Fruit fly (Drosophila melanogaster) whole organism, wandering third instar larva: Measurements from ENCODE around the gene PIG-C.

ENCODE experiments used
- Abd-B ChIP-seq: fragments of >200 bp; optimal IDR thresholded peaks from 2 replicates; lab custom pipeline; 2017; ENCODE audit warnings: missing biosample characterization, missing genetic modification characterization
- CG32264 ChIP-seq: fragments of 200-800 bp; sonication (Bioruptor generic); optimal IDR thresholded peaks from 2 replicates; lab custom pipeline; 2016; ENCODE audit warnings: missing biosample characterization, missing genetic modification characterization
- CG9705 ChIP-seq: fragments of 200-800 bp; sonication (Bioruptor generic); optimal IDR thresholded peaks from 2 replicates; lab custom pipeline; 2018; ENCODE audit warnings: missing biosample characterization, mild to moderate bottlenecking, missing genetic modification characterization
- Dfd ChIP-seq: fragments of >200 bp; optimal IDR thresholded peaks from 2 replicates; lab custom pipeline; 2017; ENCODE audit warnings: missing biosample characterization, missing genetic modification characterization
- Dif ChIP-seq: fragments of 200-275, 200-300 bp; sonication (Bioruptor generic); optimal IDR thresholded peaks from 2 replicates; lab custom pipeline; 2018; ENCODE audit warnings: missing biosample characterization, missing genetic modification characterization; ENCODE audit not compliant: partially characterized antibody
- GATAd ChIP-seq: sonication (Bioruptor generic); optimal IDR thresholded peaks from 2 replicates; lab custom pipeline; 2016; ENCODE audit warnings: missing biosample characterization, missing genetic modification characterization
- HLH106 ChIP-seq: fragments of 200-800 bp; optimal IDR thresholded peaks from 3 replicates; lab custom pipeline; 2019; ENCODE audit warnings: missing biosample characterization, mild to moderate bottlenecking, missing genetic modification characterization, moderate library complexity
- Hnf4 ChIP-seq: fragments of 200-800 bp; sonication (Bioruptor generic); optimal IDR thresholded peaks from 2 replicates; lab custom pipeline; 2016; ENCODE audit warnings: missing biosample characterization, mild to moderate bottlenecking, missing genetic modification characterization
- Hr78 ChIP-seq: fragments of >200 bp; optimal IDR thresholded peaks from 2 replicates; lab custom pipeline; 2017; ENCODE audit warnings: missing biosample characterization, missing genetic modification characterization
- Hr83 ChIP-seq: fragments of 200-300 bp; sonication (Bioruptor generic); optimal IDR thresholded peaks from 2 replicates; lab custom pipeline; 2016; ENCODE audit warnings: missing biosample characterization, mild to moderate bottlenecking, missing genetic modification characterization, moderate library complexity; ENCODE audit not compliant: poor library complexity, severe bottlenecking
- Jra ChIP-seq: sonication (Bioruptor generic); optimal IDR thresholded peaks from 2 replicates; lab custom pipeline; 2016; ENCODE audit warnings: missing biosample characterization, missing genetic modification characterization
- Mio ChIP-seq: sonication (Bioruptor generic); optimal IDR thresholded peaks from 2 replicates; lab custom pipeline; 2016; ENCODE audit warnings: missing biosample characterization, missing genetic modification characterization
- Myc ChIP-seq: fragments of >200 bp; optimal IDR thresholded peaks from 2 replicates; lab custom pipeline; 2017
- N ChIP-seq: fragments of >200 bp; optimal IDR thresholded peaks from 2 replicates; lab custom pipeline; 2018; ENCODE audit warnings: missing biosample characterization, missing external identifiers, missing genetic modification characterization
- OdsH ChIP-seq: fragments of 200-800 bp; sonication (Bioruptor generic); optimal IDR thresholded peaks from 2 replicates; lab custom pipeline; 2016; ENCODE audit warnings: missing biosample characterization, mild to moderate bottlenecking, missing genetic modification characterization
- Rel ChIP-seq, 2 experiments: fragments of 200-800 bp; sonication (Bioruptor generic) in 1 of 2; optimal IDR thresholded peaks; 2 replicates in 1 of 2; 3 replicates in 1 of 2; lab custom pipeline; 2016 to 2019; ENCODE audit warnings: mild to moderate bottlenecking in 2 of 2, missing biosample characterization in 2 of 2, missing genetic modification characterization in 2 of 2, moderate library complexity in 1 of 2
- Sp1 ChIP-seq: fragments of 200-800 bp; sonication (Bioruptor generic); optimal IDR thresholded peaks from 3 replicates; lab custom pipeline; 2019; ENCODE audit warnings: missing biosample characterization, mild to moderate bottlenecking, missing genetic modification characterization, moderate library complexity
- Vsx2 ChIP-seq: fragments of 200-300, 225-300 bp; sonication (Bioruptor generic); optimal IDR thresholded peaks from 2 replicates; lab custom pipeline; 2018; ENCODE audit warnings: missing biosample characterization, missing genetic modification characterization; ENCODE audit not compliant: partially characterized antibody
- br ChIP-seq: fragments of 200-800 bp; sonication (Bioruptor generic); optimal IDR thresholded peaks from 2 replicates; lab custom pipeline; 2016; ENCODE audit warnings: missing biosample characterization, missing genetic modification characterization
- dl ChIP-seq, 2 experiments: fragments of 175-275, 200-275 bp in 1 of 2; fragments of 200-275 bp in 1 of 2; sonication (Bioruptor generic); optimal IDR thresholded peaks; lab custom pipeline; 2018; ENCODE audit warnings: mild to moderate bottlenecking in 2 of 2, missing biosample characterization in 2 of 2, missing genetic modification characterization in 2 of 2, moderate library complexity in 2 of 2; ENCODE audit not compliant: partially characterized antibody in 2 of 2, insufficient read depth in 1 of 2
- dmrt93B ChIP-seq: fragments of 200-800 bp; sonication (Bioruptor generic); optimal IDR thresholded peaks from 2 replicates; lab custom pipeline; 2018; ENCODE audit warnings: missing biosample characterization, mild to moderate bottlenecking, missing genetic modification characterization
- dsf ChIP-seq: sonication (Bioruptor generic); optimal IDR thresholded peaks from 2 replicates; lab custom pipeline; 2016; ENCODE audit warnings: missing biosample characterization, missing genetic modification characterization, borderline replicate concordance
- ey ChIP-seq: fragments of 200-800 bp; sonication (Bioruptor generic); optimal IDR thresholded peaks from 2 replicates; lab custom pipeline; 2016; ENCODE audit warnings: missing biosample characterization, missing genetic modification characterization
- foxo ChIP-seq, 2 experiments: fragments of 200-800 bp; sonication (Bioruptor generic); optimal IDR thresholded peaks; 2 replicates in 1 of 2; 3 replicates in 1 of 2; lab custom pipeline; 2016 to 2017; ENCODE audit warnings: missing biosample characterization in 2 of 2, missing genetic modification characterization in 2 of 2
- fru ChIP-seq: fragments of 200-800 bp; sonication (Bioruptor generic); optimal IDR thresholded peaks from 3 replicates; lab custom pipeline; 2016; ENCODE audit warnings: missing biosample characterization, mild to moderate bottlenecking, missing genetic modification characterization
- h ChIP-seq: fragments of 200-800 bp; sonication (Bioruptor generic); optimal IDR thresholded peaks from 3 replicates; lab custom pipeline; 2016; ENCODE audit warnings: missing biosample characterization, mild to moderate bottlenecking, missing genetic modification characterization
- jim ChIP-seq: fragments of 175-275, 200-325 bp; sonication (Bioruptor generic); optimal IDR thresholded peaks from 2 replicates; lab custom pipeline; 2016; ENCODE audit warnings: missing biosample characterization, mild to moderate bottlenecking, missing genetic modification characterization
- lola ChIP-seq: fragments of >200 bp; optimal IDR thresholded peaks from 2 replicates; lab custom pipeline; 2017; ENCODE audit warnings: missing biosample characterization, missing genetic modification characterization
- pan ChIP-seq: fragments of >200 bp; optimal IDR thresholded peaks from 2 replicates; lab custom pipeline; 2017
- psq ChIP-seq: fragments of 200-800 bp; sonication (Bioruptor generic); optimal IDR thresholded peaks from 3 replicates; lab custom pipeline; 2017; ENCODE audit warnings: missing biosample characterization, mild to moderate bottlenecking, missing genetic modification characterization, moderate library complexity
- rgr ChIP-seq: fragments of 200-800 bp; sonication (Bioruptor generic); optimal IDR thresholded peaks from 3 replicates; lab custom pipeline; 2016; ENCODE audit warnings: missing biosample characterization, mild to moderate bottlenecking, missing genetic modification characterization
- sage ChIP-seq: fragments of 200-800 bp; sonication (Bioruptor generic); optimal IDR thresholded peaks from 2 replicates; lab custom pipeline; 2016; ENCODE audit warnings: missing biosample characterization, mild to moderate bottlenecking, missing genetic modification characterization
- tai ChIP-seq: sonication (Bioruptor generic); optimal IDR thresholded peaks from 2 replicates; lab custom pipeline; 2016; ENCODE audit warnings: missing biosample characterization, missing genetic modification characterization
- usp ChIP-seq: fragments of >200 bp; optimal IDR thresholded peaks from 2 replicates; lab custom pipeline; 2017; ENCODE audit warnings: missing biosample characterization, missing genetic modification characterization
- woc ChIP-seq: sonication (Bioruptor generic); optimal IDR thresholded peaks from 2 replicates; lab custom pipeline; 2016; ENCODE audit warnings: missing biosample characterization, mild to moderate bottlenecking, missing genetic modification characterization

Gene PIG-C

dm6 chr3L:3306515-3306914 is 12.5 kb downstream of the PIG-C start:
- TF ChIP-seq Hr83 (GFP tag; lab: Kevin White, UChicago) = no peak
- TF ChIP-seq pan (lab: Kevin White, UChicago) = no peak
- no peak for TF ChIP-seq Jra
- no peak for TF ChIP-seq psq (GFP tag; lab: Kevin White, UChicago)
- TF ChIP-seq HLH106 (tag; lab: Kevin White, UChicago) = no peak
- TF ChIP-seq rgr (GFP tag; lab: Kevin White, UChicago) = no peak
- TF ChIP-seq tai = no peak
- TF ChIP-seq dl (GFP tag; optimal IDR thresholded peaks at IDR 0.05; lab: Kevin White, UChicago; ENCODE audit: insufficient read depth in 1 of 2, partially characterized antibody in 2 of 2) = no peak
- no peak for TF ChIP-seq Hr78 (GFP tag; lab: Kevin White, UChicago)
- no peak for TF ChIP-seq jim (GFP tag; lab: Kevin White, UChicago)
- TF ChIP-seq br = no peak
- no peak for TF ChIP-seq N
- no peak for TF ChIP-seq dsf (GFP tag; lab: Kevin White, UChicago)
- no peak for TF ChIP-seq Vsx2
- TF ChIP-seq ey (GFP tag; lab: Kevin White, UChicago) = no peak
- TF ChIP-seq Mio = no peak
- TF ChIP-seq, all 38 proteins: peak for 0

dm6 chr3L:3305430-3305829 is 13.6 kb downstream of the PIG-C start:
- peak; percentile 27 for TF ChIP-seq rgr (GFP tag; lab: Kevin White, UChicago)
- no peak for TF ChIP-seq Hr83 (GFP tag; lab: Kevin White, UChicago)

- no peak for TF ChIP-seq dl (GFP tag; optimal IDR thresholded peaks at IDR 0.05; lab: Kevin White, UChicago; ENCODE audit: insufficient read depth in 1 of 2, partially characterized antibody in 2 of 2)
- no peak for TF ChIP-seq Rel (GFP tag; optimal IDR thresholded peaks at IDR 0.05; lab: Kevin White, UChicago)
- peak; percentile 66 for TF ChIP-seq Rel (tag; optimal IDR thresholded peaks at IDR 0.05; lab: Kevin White, UChicago)
These were observed 14.3 kb downstream of the PIG-C start for dm6 chr3L:3304740-3305139.

dm6 chr3L:3303534-3304459 is 15.2 kb downstream of the PIG-C start, which contains the start of gene ZnT63C:
Gene ZnT63C, plus strand, starts transcription at chr3L:3303708.
- peak; percentile 27 for TF ChIP-seq sage (GFP tag; lab: Kevin White, UChicago)
- no peak for TF ChIP-seq Rel (GFP tag; optimal IDR thresholded peaks at IDR 0.05; lab: Kevin White, UChicago)
- TF ChIP-seq Rel (tag; optimal IDR thresholded peaks at IDR 0.05; lab: Kevin White, UChicago) = peak; percentile 77
- peak; percentile 19 for TF ChIP-seq HLH106 (tag; lab: Kevin White, UChicago)
- peak; percentile 9 for TF ChIP-seq Hnf4 (GFP tag; lab: Kevin White, UChicago)
- peak; percentile 39 for TF ChIP-seq jim (GFP tag; lab: Kevin White, UChicago)
- peak; percentile 39 for TF ChIP-seq Dif
- TF ChIP-seq ey (GFP tag; lab: Kevin White, UChicago) = no peak
- TF ChIP-seq dmrt93B = no peak
- TF ChIP-seq Hr83 (GFP tag; lab: Kevin White, UChicago) = no peak
- peak; percentile 39 for TF ChIP-seq h (GFP tag; lab: Kevin White, UChicago)
- peak; percentile 21 for TF ChIP-seq Sp1 (GFP tag; lab: Kevin White, UChicago)
- TF ChIP-seq Vsx2 = peak; percentile 25
- TF ChIP-seq woc (GFP tag; lab: Kevin White, UChicago) = peak; percentile 23

- TF ChIP-seq woc (GFP tag; lab: Kevin White, UChicago) = peak; percentile 78
- TF ChIP-seq Hr78 (GFP tag; lab: Kevin White, UChicago) = no peak
- peak; percentile 72 for TF ChIP-seq tai
- TF ChIP-seq h (GFP tag; lab: Kevin White, UChicago) = peak; percentile 99
- TF ChIP-seq Dif = no peak
- TF ChIP-seq GATAd (GFP tag; lab: Kevin White, UChicago) = peak; percentile 16
- TF ChIP-seq Myc = peak; percentile 93
- TF ChIP-seq usp (GFP tag; lab: Kevin White, UChicago) = no peak
- no peak for TF ChIP-seq Dfd (GFP tag; lab: Kevin White, UChicago)
- TF ChIP-seq pan (lab: Kevin White, UChicago) = no peak
- TF ChIP-seq foxo (GFP tag; optimal IDR thresholded peaks at IDR 0.05; lab: Kevin White, UChicago) = peak; percentile 76 to 96
- TF ChIP-seq lola (GFP tag; lab: Kevin White, UChicago) = no peak
- no peak for TF ChIP-seq jim (GFP tag; lab: Kevin White, UChicago)
- TF ChIP-seq CG9705 (GFP tag; lab: Kevin White, UChicago) = peak; percentile 86
- peak; percentile 95 for TF ChIP-seq HLH106 (tag; lab: Kevin White, UChicago)
- peak; percentile 98 for TF ChIP-seq OdsH (GFP tag; lab: Kevin White, UChicago)
- peak; percentile 83 for TF ChIP-seq Hr83 (GFP tag; lab: Kevin White, UChicago)
- peak; percentile 92 for TF ChIP-seq dmrt93B
- TF ChIP-seq fru (GFP tag; lab: Kevin White, UChicago) = peak; percentile 92
- peak; percentile 90 for TF ChIP-seq CG32264 (GFP tag; lab: Kevin White, UChicago)
- no peak for TF ChIP-seq N
- TF ChIP-seq Vsx2 = no peak
- peak; percentile 70 for TF ChIP-seq Rel (GFP tag; optimal IDR thresholded peaks at IDR 0.05; lab: Kevin White, UChicago)
- peak; percentile 92 for TF ChIP-seq Rel (tag; optimal IDR thresholded peaks at IDR 0.05; lab: Kevin White, UChicago)
- peak; percentile 43 for TF ChIP-seq dsf (GFP tag; lab: Kevin White, UChicago)
- TF ChIP-seq Abd-B (GFP tag; lab: Kevin White, UChicago) = no peak
- peak; percentile 98 for TF ChIP-seq rgr (GFP tag; lab: Kevin White, UChicago)
- TF ChIP-seq Hnf4 (GFP tag; lab: Kevin White, UChicago) = peak; percentile 86
These were observed 15.9 kb downstream of the PIG-C start, which contains the start of gene CG14968 for dm6 chr3L:3303087-3303526. Gene CG14968, minus strand, starts transcription at chr3L:3303112.
